Worm (Caenorhabditis elegans) whole organism, L1 larva: ENCODE results near the gene dgk-1.

Experiments
- ceh-90 ChIP-seq: sonication (generic microtip); optimal IDR thresholded peaks from 2 replicates; lab custom pipeline; 2016; ENCODE audit warnings: missing genetic modification characterization, missing compliant biosample characterization
- ces-1 ChIP-seq: fragments of 150-350 bp; optimal IDR thresholded peaks from 2 replicates; lab custom pipeline; 2014; ENCODE audit warnings: missing biosample characterization, missing genetic modification reagents, missing genetic modification characterization
- efl-1 ChIP-seq, 4 experiments: fragments of 150-350 bp; optimal IDR thresholded peaks in 3 of 4; peaks in 1 of 4; 1 replicate in 1 of 4; 2 replicates in 3 of 4; lab custom pipeline; 2014; ENCODE audit warnings: missing biosample characterization in 2 of 4, missing genetic modification characterization in 2 of 4, missing genetic modification reagents in 2 of 4
- elt-2 ChIP-seq: sonication (generic microtip); optimal IDR thresholded peaks from 2 replicates; lab custom pipeline; 2016; ENCODE audit warnings: missing genetic modification characterization, mild to moderate bottlenecking, inconsistent platforms, missing compliant biosample characterization, missing genetic modification reagents
- elt-3 ChIP-seq, 6 experiments: fragments of 150-350 bp in 1 of 6; sonication (generic microtip); optimal IDR thresholded peaks; 2 replicates each; lab custom pipeline; 2017 to 2018; ENCODE audit warnings: missing biosample characterization in 6 of 6, missing genetic modification characterization in 6 of 6, inconsistent platforms in 1 of 6
- fkh-10 ChIP-seq: sonication (generic microtip); optimal IDR thresholded peaks from 2 replicates; lab custom pipeline; 2017; ENCODE audit warnings: missing biosample characterization, missing genetic modification reagents, missing genetic modification characterization
- jun-1 ChIP-seq: fragments of 150-350 bp; optimal IDR thresholded peaks from 2 replicates; lab custom pipeline; 2014; ENCODE audit warnings: missing biosample characterization, missing genetic modification reagents, missing genetic modification characterization
- mdl-1 ChIP-seq, 2 experiments: fragments of 150-350 bp; optimal IDR thresholded peaks; 2 replicates each; lab custom pipeline; 2014 to 2017; ENCODE audit warnings: missing biosample characterization in 2 of 2, missing genetic modification characterization in 2 of 2, inconsistent platforms in 1 of 2
- nhr-12 ChIP-seq: sonication (generic microtip); optimal IDR thresholded peaks from 2 replicates; lab custom pipeline; 2017; ENCODE audit warnings: missing biosample characterization, missing genetic modification characterization
- nhr-47 ChIP-seq: sonication (generic microtip); optimal IDR thresholded peaks from 2 replicates; lab custom pipeline; 2016; ENCODE audit warnings: mild to moderate bottlenecking, missing genetic modification characterization, moderate library complexity, missing compliant biosample characterization
- pax-3 ChIP-seq: fragments of 200-800 bp; sonication (Bioruptor generic); optimal IDR thresholded peaks from 2 replicates; lab custom pipeline; 2018; ENCODE audit warnings: mild to moderate bottlenecking, missing genetic modification characterization, moderate library complexity, missing compliant biosample characterization
- rnt-1 ChIP-seq: sonication (generic microtip); optimal IDR thresholded peaks from 2 replicates; lab custom pipeline; 2016; ENCODE audit warnings: mild to moderate bottlenecking, missing genetic modification characterization, moderate library complexity, missing compliant biosample characterization
- zag-1 ChIP-seq: fragments of 150-350 bp; optimal IDR thresholded peaks from 2 replicates; lab custom pipeline; 2014; ENCODE audit warnings: missing biosample characterization, missing genetic modification characterization

ce11 chrX:1038347-1038746 lies 47.1 kb upstream of the dgk-1 start, which contains the start of gene F55A4.7:
- TF ChIP-seq fkh-10 (no peak), ces-1 (no peak), elt-3 (tag; optimal IDR thresholded peaks at IDR 0.05; lab: Kevin White, UChicago) (no peak), jun-1 (no peak), rnt-1 (no peak), mdl-1 (tag; optimal IDR thresholded peaks at IDR 0.05; lab: Kevin White, UChicago) (no peak), ceh-90 (tag; lab: Kevin White, UChicago) (no peak), nhr-12 (no peak), elt-2 (tag; lab: Kevin White, UChicago) (no peak), zag-1 (no peak), pax-3 (tag; lab: Kevin White, UChicago) (no peak), nhr-47 (tag; lab: Kevin White, UChicago) (no peak), efl-1 (optimal IDR thresholded peaks at IDR 0.05; lab: Kevin White, UChicago) (no peak), efl-1 (GFP tag; optimal IDR thresholded peaks at IDR 0.05 in 1 of 2; lab: Kevin White, UChicago) (no peak)
